Fruit fly (Drosophila melanogaster) whole organism, embryonic: Measurements from ENCODE around the gene CG1440.

Experiments
- Atf6 ChIP-seq: fragments of 200-800 bp; sonication (Bioruptor generic); IDR thresholded peaks from 2 replicates; pipeline ENCODE4 v1.3.6; 2022; ENCODE audit warnings: missing biosample characterization, missing genetic modification characterization
- Awh ChIP-seq: fragments of 200-800 bp; sonication (Bioruptor generic); IDR thresholded peaks from 2 replicates; pipeline ENCODE4, ENCODE4 v1.3.6; 2022; ENCODE audit warnings: missing biosample characterization, missing genetic modification characterization
- B-H2 ChIP-seq: fragments of 200-800 bp; sonication (Bioruptor generic); optimal IDR thresholded peaks from 2 replicates; lab custom pipeline; 2018; ENCODE audit warnings: missing biosample characterization, mild to moderate bottlenecking, missing genetic modification characterization
- C15 ChIP-seq: fragments of 200-800 bp; sonication (Bioruptor generic); IDR thresholded peaks from 3 replicates; pipeline ENCODE4 v1.3.6; 2022; ENCODE audit warnings: missing biosample characterization, missing genetic modification characterization
- CG1024 ChIP-seq: fragments of 200-800 bp; sonication (Bioruptor generic); IDR thresholded peaks from 2 replicates; pipeline ENCODE4 v1.3.6; 2022; ENCODE audit warnings: missing biosample characterization, missing genetic modification characterization
- CG10543 ChIP-seq: fragments of 200-800 bp; sonication (Bioruptor generic); optimal IDR thresholded peaks from 3 replicates; lab custom pipeline; 2017; ENCODE audit warnings: missing biosample characterization, mild to moderate bottlenecking, missing genetic modification characterization, moderate library complexity
- CG10959 ChIP-seq: fragments of 200-800 bp; sonication (Bioruptor generic); IDR thresholded peaks from 2 replicates; pipeline ENCODE4 v1.3.6; 2022; ENCODE audit warnings: missing biosample characterization, missing genetic modification characterization
- CG11085 ChIP-seq: fragments of 200-800 bp; sonication (Bioruptor generic); IDR thresholded peaks from 2 replicates; pipeline ENCODE4 v1.3.6; 2022; ENCODE audit warnings: missing biosample characterization, missing genetic modification characterization
- CG12219 ChIP-seq: fragments of 200-800 bp; sonication (Bioruptor generic); optimal IDR thresholded peaks from 3 replicates; lab custom pipeline; 2018; ENCODE audit warnings: missing biosample characterization, mild to moderate bottlenecking, missing genetic modification characterization
- CG1233 ChIP-seq: fragments of 200-800 bp; sonication (Bioruptor generic); optimal IDR thresholded peaks from 4 replicates; lab custom pipeline; 2018; ENCODE audit warnings: missing biosample characterization, mild to moderate bottlenecking, missing genetic modification characterization
- CG12769 ChIP-seq: fragments of 200-800 bp; sonication (Bioruptor generic); optimal IDR thresholded peaks from 2 replicates; lab custom pipeline; 2019; ENCODE audit warnings: missing biosample characterization, mild to moderate bottlenecking, missing genetic modification characterization, moderate library complexity
- CG13424 ChIP-seq: fragments of 200-800 bp; sonication (Bioruptor generic); optimal IDR thresholded peaks from 2 replicates; lab custom pipeline; 2019; ENCODE audit warnings: missing biosample characterization, mild to moderate bottlenecking, missing genetic modification characterization, moderate library complexity
- CG14710 ChIP-seq: fragments of 200-800 bp; sonication (Bioruptor generic); optimal IDR thresholded peaks from 3 replicates; lab custom pipeline; 2019; ENCODE audit warnings: missing biosample characterization, mild to moderate bottlenecking, missing genetic modification characterization, moderate library complexity
- CG15011 ChIP-seq: fragments of 200-800 bp; sonication (Bioruptor generic); optimal IDR thresholded peaks from 3 replicates; lab custom pipeline; 2018; ENCODE audit warnings: missing biosample characterization, mild to moderate bottlenecking, missing genetic modification characterization
- CG17328 ChIP-seq: fragments of 200-800 bp; sonication (Bioruptor generic); IDR thresholded peaks from 2 replicates; pipeline ENCODE4 v1.3.6; 2022; ENCODE audit warnings: missing biosample characterization, missing genetic modification characterization
- CG2889 ChIP-seq: fragments of 200-800 bp; sonication (Bioruptor generic); IDR thresholded peaks from 3 replicates; pipeline ENCODE4 v1.3.6; 2022; ENCODE audit warnings: missing biosample characterization, missing genetic modification characterization
- CG3407 ChIP-seq: fragments of 200-800 bp; sonication (Bioruptor generic); optimal IDR thresholded peaks from 2 replicates; lab custom pipeline; 2018; ENCODE audit warnings: missing biosample characterization, mild to moderate bottlenecking, missing genetic modification characterization
- CG34376 ChIP-seq: fragments of 200-800 bp; sonication (Bioruptor generic); optimal IDR thresholded peaks from 2 replicates; lab custom pipeline; 2018; ENCODE audit warnings: missing biosample characterization, mild to moderate bottlenecking, missing genetic modification characterization
- CG4404 ChIP-seq: fragments of 200-800 bp; sonication (Bioruptor generic); IDR thresholded peaks from 2 replicates; pipeline ENCODE4 v1.3.6; 2022; ENCODE audit warnings: missing biosample characterization, missing genetic modification characterization
- CG4707 ChIP-seq: fragments of 200-800 bp; sonication (Bioruptor generic); optimal IDR thresholded peaks from 2 replicates; lab custom pipeline; 2018; ENCODE audit warnings: missing biosample characterization, mild to moderate bottlenecking, missing genetic modification characterization, moderate library complexity
- CG6791 ChIP-seq: fragments of 200-800 bp; sonication (Bioruptor generic); IDR thresholded peaks from 3 replicates; pipeline ENCODE4 v1.3.6; 2022; ENCODE audit warnings: missing biosample characterization, missing genetic modification characterization; ENCODE audit not compliant: partially characterized antibody
- CG7745 ChIP-seq: fragments of 200-800 bp; sonication (Bioruptor generic); optimal IDR thresholded peaks from 2 replicates; lab custom pipeline; 2018; ENCODE audit warnings: missing biosample characterization, mild to moderate bottlenecking, missing genetic modification characterization, moderate library complexity
- CG7839 ChIP-seq: fragments of 200-800 bp; sonication (Bioruptor generic); optimal IDR thresholded peaks from 3 replicates; lab custom pipeline; 2018; ENCODE audit warnings: missing biosample characterization, mild to moderate bottlenecking, missing genetic modification characterization, moderate library complexity
- CG7963 ChIP-seq: fragments of 200-800 bp; sonication (Bioruptor generic); IDR thresholded peaks from 3 replicates; pipeline ENCODE4 v1.3.6; 2022; ENCODE audit warnings: missing biosample characterization, missing genetic modification characterization; ENCODE audit not compliant: partially characterized antibody
- CG7987 ChIP-seq: fragments of 200-800 bp; sonication (Bioruptor generic); optimal IDR thresholded peaks from 2 replicates; lab custom pipeline; 2018; ENCODE audit warnings: missing biosample characterization, mild to moderate bottlenecking, missing genetic modification characterization, moderate library complexity
- CG8924 ChIP-seq: fragments of 200-800 bp; optimal IDR thresholded peaks from 3 replicates; lab custom pipeline; 2019; ENCODE audit warnings: missing biosample characterization, mild to moderate bottlenecking, missing genetic modification characterization, moderate library complexity
- CG9932 ChIP-seq: fragments of 200-800 bp; sonication (Bioruptor generic); IDR thresholded peaks from 2 replicates; pipeline ENCODE4 v1.3.6; 2022; ENCODE audit warnings: missing biosample characterization, missing genetic modification characterization
- Dfd ChIP-seq, 2 experiments: fragments of >200 bp; optimal IDR thresholded peaks; 2 replicates each; lab custom pipeline; 2017; ENCODE audit warnings: missing biosample characterization in 2 of 2, missing genetic modification characterization in 2 of 2
- Dll ChIP-seq: fragments of 200-800 bp; sonication (Bioruptor generic); IDR thresholded peaks from 4 replicates; pipeline ENCODE4 v1.3.6; 2022; ENCODE audit warnings: missing biosample characterization, missing genetic modification characterization; ENCODE audit not compliant: partially characterized antibody
- Doc2 ChIP-seq: fragments of 200-800 bp; sonication (Bioruptor generic); IDR thresholded peaks from 2 replicates; pipeline ENCODE4 v1.3.6; 2022; ENCODE audit warnings: missing biosample characterization, missing genetic modification characterization
- E2f2 ChIP-seq: fragments of 200-800 bp; sonication (Bioruptor generic); IDR thresholded peaks from 2 replicates; pipeline ENCODE4 v1.3.6; 2022; ENCODE audit warnings: missing biosample characterization, missing genetic modification characterization
- HLH3B ChIP-seq: fragments of 200-800 bp; sonication (Bioruptor generic); IDR thresholded peaks from 2 replicates; pipeline ENCODE4 v1.3.6; 2022; ENCODE audit warnings: missing biosample characterization, missing genetic modification characterization
- Hr78 ChIP-seq, 2 experiments: fragments of 200-800 bp in 1 of 2; fragments of >200 bp in 1 of 2; sonication (Bioruptor generic) in 1 of 2; optimal IDR thresholded peaks; 2 replicates each; lab custom pipeline; 2017 to 2019; ENCODE audit warnings: missing biosample characterization in 2 of 2, missing genetic modification characterization in 2 of 2, mild to moderate bottlenecking in 1 of 2, moderate library complexity in 1 of 2
- Mrtf ChIP-seq: fragments of 200-800 bp; sonication (Bioruptor generic); IDR thresholded peaks from 3 replicates; pipeline ENCODE4 v1.3.6; 2022; ENCODE audit warnings: missing biosample characterization, missing genetic modification characterization
- Myb ChIP-seq: fragments of 200-800 bp; sonication (Bioruptor generic); optimal IDR thresholded peaks from 2 replicates; lab custom pipeline; 2016; ENCODE audit warnings: missing biosample characterization, missing genetic modification characterization
- Ssrp ChIP-seq: fragments of 200-800 bp; sonication (Bioruptor generic); optimal IDR thresholded peaks from 2 replicates; lab custom pipeline; 2018; ENCODE audit warnings: missing biosample characterization, mild to moderate bottlenecking, missing genetic modification characterization, moderate library complexity
- Taf1 ChIP-seq: fragments of 200-800 bp; sonication (Bioruptor generic); IDR thresholded peaks from 2 replicates; pipeline ENCODE4 v1.3.6; 2022; ENCODE audit warnings: missing biosample characterization, missing genetic modification characterization
- aop ChIP-seq: fragments of 200-800 bp; sonication (Bioruptor generic); IDR thresholded peaks from 2 replicates; pipeline ENCODE4 v1.3.6; 2022; ENCODE audit warnings: missing biosample characterization, missing genetic modification characterization
- bcd ChIP-seq: fragments of 200-800 bp; sonication (Bioruptor generic); optimal IDR thresholded peaks from 2 replicates; lab custom pipeline; 2017; ENCODE audit warnings: missing biosample characterization, mild to moderate bottlenecking, missing genetic modification characterization
- crc ChIP-seq: fragments of 200-800 bp; sonication (Bioruptor generic); optimal IDR thresholded peaks from 2 replicates; lab custom pipeline; 2016; ENCODE audit warnings: missing biosample characterization, missing genetic modification characterization
- crp ChIP-seq, 2 experiments: fragments of 200-800 bp; sonication (Bioruptor generic); optimal IDR thresholded peaks; 2 replicates in 1 of 2; 3 replicates in 1 of 2; lab custom pipeline; 2017; ENCODE audit warnings: missing biosample characterization in 2 of 2, missing genetic modification characterization in 2 of 2, mild to moderate bottlenecking in 1 of 2, moderate library complexity in 1 of 2
- emc ChIP-seq: fragments of 200-800 bp; sonication (Bioruptor generic); optimal IDR thresholded peaks from 2 replicates; lab custom pipeline; 2016; ENCODE audit warnings: missing biosample characterization, missing genetic modification characterization
- gfzf ChIP-seq: fragments of 200-800 bp; sonication (Bioruptor generic); optimal IDR thresholded peaks from 2 replicates; lab custom pipeline; 2016; ENCODE audit warnings: missing biosample characterization, mild to moderate bottlenecking, missing genetic modification characterization, moderate library complexity
- ken ChIP-seq: fragments of 200-800 bp; sonication (Bioruptor generic); IDR thresholded peaks from 3 replicates; pipeline ENCODE4 v1.3.6; 2022; ENCODE audit warnings: missing biosample characterization, missing genetic modification characterization
- nau ChIP-seq: fragments of 200-800 bp; sonication (Bioruptor generic); optimal IDR thresholded peaks from 3 replicates; lab custom pipeline; 2017; ENCODE audit warnings: missing biosample characterization, mild to moderate bottlenecking, missing genetic modification characterization, missing genetic modification reagents
- prd ChIP-seq, 3 experiments: fragments of >200 bp in 2 of 3; fragments of 200-800 bp in 1 of 3; sonication (Bioruptor generic) in 1 of 3; optimal IDR thresholded peaks in 2 of 3; IDR thresholded peaks in 1 of 3; 2 replicates in 2 of 3; 3 replicates in 1 of 3; pipeline versions ENCODE4 v1.3.6 to Lab custom; 2017 to 2022; ENCODE audit warnings: missing biosample characterization in 1 of 3, missing genetic modification characterization in 1 of 3
- pum ChIP-seq: fragments of 200-800 bp; sonication (Bioruptor generic); optimal IDR thresholded peaks from 2 replicates; lab custom pipeline; 2016; ENCODE audit warnings: missing biosample characterization, missing genetic modification characterization
- run ChIP-seq: fragments of 200-800 bp; sonication (Bioruptor generic); optimal IDR thresholded peaks from 3 replicates; lab custom pipeline; 2018; ENCODE audit warnings: missing biosample characterization, mild to moderate bottlenecking, missing genetic modification characterization
- sob ChIP-seq: fragments of 200-800 bp; sonication (Bioruptor generic); IDR thresholded peaks from 2 replicates; pipeline ENCODE4 v1.3.6; 2022; ENCODE audit warnings: missing biosample characterization, missing genetic modification characterization

Gene CG1440

DNA sequence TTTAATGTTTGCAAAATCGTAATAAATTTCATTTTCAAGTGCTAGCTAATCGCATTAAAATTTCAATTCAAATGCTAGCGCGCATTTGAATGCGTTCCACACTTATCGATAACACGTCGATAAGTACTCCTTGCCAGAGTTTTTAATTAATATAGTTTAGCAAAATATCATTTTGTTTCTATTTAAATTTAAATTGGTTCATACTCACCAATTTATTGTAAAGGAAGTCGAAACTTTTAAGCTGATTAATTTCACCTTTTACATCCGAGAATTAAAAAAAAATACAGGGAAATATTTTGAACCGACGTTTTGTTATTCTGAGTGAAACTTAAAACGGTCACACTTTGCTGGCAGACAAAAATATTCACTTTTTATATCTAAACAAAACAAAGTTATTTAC is 24.3 kb downstream of the CG1440 start, which contains the start of gene Es2 (continued):
- TF ChIP-seq CG11085 (GFP tag; lab: Robert Waterston, UW) (no peak), CG12769 (tag; lab: Kevin White, UChicago) (no peak), Awh (no peak), crc (GFP tag; lab: Kevin White, UChicago) (no peak), CG13424 (tag; lab: Kevin White, UChicago) (no peak), CG1233 (GFP tag; lab: Kevin White, UChicago) (no peak), emc (GFP tag; lab: Kevin White, UChicago) (no peak), Doc2 (no peak), CG7839 (tag; lab: Kevin White, UChicago) (no peak), Atf6 (GFP tag; lab: Robert Waterston, UW) (no peak), CG15011 (GFP tag; lab: Kevin White, UChicago) (no peak), CG7963 (no peak), C15 (GFP tag; lab: Robert Waterston, UW) (no peak), nau (no peak), aop (GFP tag; lab: Robert Waterston, UW) (no peak), gfzf (peak; percentile 64), Dll (GFP tag; lab: Robert Waterston, UW) (0 out of 4 replicates have a peak, but pooled peaks have one; percentile 47), CG14710 (peak; percentile 67), CG7745 (tag; lab: Kevin White, UChicago) (no peak), crp (GFP tag; optimal IDR thresholded peaks at IDR 0.05; lab: Kevin White, UChicago) (no peak), HLH3B (GFP tag; lab: Robert Waterston, UW) (no peak)
- TF ChIP-seq, all 482 proteins: peak for 20

DNA sequence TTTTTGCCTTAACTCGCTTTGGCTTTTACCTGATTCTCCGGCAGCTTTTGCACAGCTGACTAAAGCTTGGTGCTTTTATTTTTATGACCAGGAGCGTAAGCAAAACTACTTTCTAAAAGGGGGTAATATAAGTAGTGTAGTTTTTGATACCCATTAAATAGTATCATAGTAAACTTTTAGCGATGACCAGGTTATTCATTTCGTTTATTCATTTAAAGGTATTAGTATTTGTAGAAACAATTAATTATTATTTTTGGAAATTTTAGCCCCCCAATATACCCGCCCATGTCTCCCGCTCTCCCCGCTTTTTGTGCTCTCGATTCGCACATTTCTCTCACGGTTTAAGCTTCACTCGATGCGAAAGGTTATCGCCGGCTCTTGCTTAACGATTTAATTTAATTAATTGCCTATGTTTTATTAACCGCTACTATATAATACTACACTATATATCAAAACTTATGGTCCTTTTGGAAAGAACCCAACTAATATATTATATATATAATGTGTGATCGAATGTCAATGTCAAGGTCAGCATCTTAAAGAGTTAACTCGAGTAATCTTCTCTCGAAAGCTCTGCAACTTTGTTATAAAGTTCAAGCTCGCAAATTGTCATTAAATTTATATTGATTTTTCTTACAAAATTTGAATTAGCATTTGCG is 27.6 kb downstream of the CG1440 start, which contains the start of gene Sptr:
Gene Sptr (minus strand): TSS at position 61 of the 659 bp plus-strand sequence.
- TF ChIP-seq E2f2 (GFP tag; lab: Robert Waterston, UW) (peak; percentile 77), sob (peak; percentile 94), prd (optimal IDR thresholded peaks at IDR 0.05; lab: Kevin White, UChicago) (no peak), prd (GFP tag; IDR thresholded peaks at IDR 0.05; lab: Robert Waterston, UW) (peak; percentile 85), CG4707 (GFP tag; lab: Kevin White, UChicago) (peak; percentile 23), B-H2 (GFP tag; lab: Kevin White, UChicago) (peak; percentile 93), CG17328 (peak; percentile 88), CG12219 (GFP tag; lab: Kevin White, UChicago) (peak; percentile 76), CG7987 (GFP tag; lab: Kevin White, UChicago) (peak; percentile 43), CG10543 (GFP tag; lab: Kevin White, UChicago) (peak; percentile 91), CG34376 (GFP tag; lab: Kevin White, UChicago) (peak; percentile 93), CG4404 (GFP tag; lab: Robert Waterston, UW) (peak; percentile 65), pum (peak; percentile 54), CG1024 (GFP tag; lab: Robert Waterston, UW) (peak; percentile 69), Taf1 (GFP tag; lab: Robert Waterston, UW) (peak; percentile 90), Hr78 (GFP tag; optimal IDR thresholded peaks at IDR 0.05; lab: Kevin White, UChicago) (peak in 1 of 2 experiments; percentile 63), bcd (GFP tag; lab: Kevin White, UChicago) (peak; percentile 87), CG6791 (GFP tag; lab: Robert Waterston, UW) (no peak), Doc2 (peak; percentile 50; the same call in 1 of the 2 replicates), CG8924 (peak; percentile 90), CG2889 (GFP tag; lab: Robert Waterston, UW) (peak; percentile 75), CG10959 (GFP tag; lab: Robert Waterston, UW) (peak; percentile 31; the same call in 1 of the 2 replicates), CG3407 (GFP tag; lab: Kevin White, UChicago) (peak; percentile 39), Ssrp (tag; lab: Kevin White, UChicago) (peak; percentile 70), Dfd (GFP tag; optimal IDR thresholded peaks at IDR 0.05; lab: Kevin White, UChicago) (no peak), run (tag; lab: Kevin White, UChicago) (peak; percentile 75), CG9932 (peak; percentile 92), Mrtf (peak; percentile 89), ken (peak; percentile 78), Myb (peak; percentile 58)
